Fruit fly (Drosophila melanogaster) whole organism, embryonic: ENCODE data around the gene nenya.

ENCODE experiments used
- Atf-2 ChIP-seq: fragments of 200-800 bp; sonication (Bioruptor generic); optimal IDR thresholded peaks from 2 replicates; lab custom pipeline; 2016; ENCODE audit warnings: missing biosample characterization, missing genetic modification characterization
- Atf3 ChIP-seq: fragments of 200-800 bp; sonication (Bioruptor generic); optimal IDR thresholded peaks from 3 replicates; lab custom pipeline; 2016; ENCODE audit warnings: missing biosample characterization, missing genetic modification characterization
- Awh ChIP-seq: fragments of 200-800 bp; sonication (Bioruptor generic); IDR thresholded peaks from 2 replicates; pipeline ENCODE4, ENCODE4 v1.3.6; 2022; ENCODE audit warnings: missing biosample characterization, missing genetic modification characterization
- CG10147 ChIP-seq: fragments of 200-800 bp; sonication (Bioruptor generic); optimal IDR thresholded peaks from 2 replicates; lab custom pipeline; 2019; ENCODE audit warnings: missing biosample characterization, mild to moderate bottlenecking, missing genetic modification characterization, moderate library complexity
- CG13296 ChIP-seq: fragments of 200-800 bp; sonication (Bioruptor generic); optimal IDR thresholded peaks from 3 replicates; lab custom pipeline; 2018; ENCODE audit warnings: missing biosample characterization, mild to moderate bottlenecking, missing genetic modification characterization
- CG14050 ChIP-seq: fragments of 200-800 bp; sonication (Bioruptor generic); IDR thresholded peaks from 3 replicates; pipeline ENCODE4 v1.3.6; 2022; ENCODE audit warnings: missing biosample characterization, missing genetic modification characterization
- CG14965 ChIP-seq: fragments of 200-800 bp; sonication (Bioruptor generic); optimal IDR thresholded peaks from 2 replicates; lab custom pipeline; 2016; ENCODE audit warnings: missing biosample characterization, missing genetic modification characterization, borderline replicate concordance
- CG16813 ChIP-seq: fragments of 200-800 bp; sonication (Bioruptor generic); IDR thresholded peaks from 3 replicates; pipeline ENCODE4 v1.3.6; 2022; ENCODE audit warnings: missing biosample characterization, missing genetic modification characterization; ENCODE audit not compliant: partially characterized antibody
- CG17186 ChIP-seq: fragments of 200-800 bp; sonication (Bioruptor generic); optimal IDR thresholded peaks from 3 replicates; lab custom pipeline; 2017; ENCODE audit warnings: missing biosample characterization, missing genetic modification reagents, missing genetic modification characterization
- CG17361 ChIP-seq: fragments of 200-800 bp; sonication (Bioruptor generic); IDR thresholded peaks from 3 replicates; pipeline ENCODE4 v1.3.6; 2022; ENCODE audit warnings: missing biosample characterization, missing genetic modification characterization
- CG17568 ChIP-seq: fragments of 200-800 bp; sonication (Bioruptor generic); optimal IDR thresholded peaks from 2 replicates; lab custom pipeline; 2018; ENCODE audit warnings: missing biosample characterization, mild to moderate bottlenecking, missing genetic modification characterization, moderate library complexity
- CG18764 ChIP-seq: fragments of 200-800 bp; sonication (Bioruptor generic); optimal IDR thresholded peaks from 3 replicates; lab custom pipeline; 2016; ENCODE audit warnings: missing biosample characterization, missing genetic modification characterization
- CG30020 ChIP-seq: fragments of 200-800 bp; optimal IDR thresholded peaks from 2 replicates; lab custom pipeline; 2019; ENCODE audit warnings: missing biosample characterization, mild to moderate bottlenecking, missing genetic modification characterization, moderate library complexity
- CG3995 ChIP-seq: fragments of 200-800 bp; sonication (Bioruptor generic); optimal IDR thresholded peaks from 3 replicates; lab custom pipeline; 2016; ENCODE audit warnings: missing biosample characterization, missing genetic modification characterization
- CG4730 ChIP-seq: fragments of 200-800 bp; sonication (Bioruptor generic); IDR thresholded peaks from 2 replicates; pipeline ENCODE4 v1.3.6; 2022; ENCODE audit warnings: missing biosample characterization, missing genetic modification characterization
- CG5245 ChIP-seq: fragments of 200-800 bp; sonication (Bioruptor generic); optimal IDR thresholded peaks from 3 replicates; lab custom pipeline; 2016; ENCODE audit warnings: missing biosample characterization, missing genetic modification characterization
- CG7963 ChIP-seq: fragments of 200-800 bp; sonication (Bioruptor generic); IDR thresholded peaks from 3 replicates; pipeline ENCODE4 v1.3.6; 2022; ENCODE audit warnings: missing biosample characterization, missing genetic modification characterization; ENCODE audit not compliant: partially characterized antibody
- CG7987 ChIP-seq: fragments of 200-800 bp; sonication (Bioruptor generic); optimal IDR thresholded peaks from 2 replicates; lab custom pipeline; 2018; ENCODE audit warnings: missing biosample characterization, mild to moderate bottlenecking, missing genetic modification characterization, moderate library complexity
- CG8944 ChIP-seq: fragments of 200-800 bp; sonication (Bioruptor generic); optimal IDR thresholded peaks from 3 replicates; lab custom pipeline; 2016; ENCODE audit warnings: missing biosample characterization, missing genetic modification characterization
- Camta ChIP-seq: fragments of 200-800 bp; sonication (Bioruptor generic); optimal IDR thresholded peaks from 2 replicates; lab custom pipeline; 2016; ENCODE audit warnings: missing biosample characterization, missing genetic modification characterization
- Dfd ChIP-seq, 2 experiments: fragments of >200 bp; optimal IDR thresholded peaks; 2 replicates each; lab custom pipeline; 2017; ENCODE audit warnings: missing biosample characterization in 2 of 2, missing genetic modification characterization in 2 of 2
- Doc2 ChIP-seq: fragments of 200-800 bp; sonication (Bioruptor generic); IDR thresholded peaks from 2 replicates; pipeline ENCODE4 v1.3.6; 2022; ENCODE audit warnings: missing biosample characterization, missing genetic modification characterization
- Eip74EF ChIP-seq, 2 experiments: fragments of 200-800 bp in 1 of 2; fragments of >200 bp in 1 of 2; sonication (Bioruptor generic) in 1 of 2; optimal IDR thresholded peaks; 2 replicates each; lab custom pipeline; 2017 to 2019; ENCODE audit warnings: missing biosample characterization in 2 of 2, missing genetic modification characterization in 2 of 2, mild to moderate bottlenecking in 1 of 2, moderate library complexity in 1 of 2
- Fer2 ChIP-seq: fragments of 200-800 bp; sonication (Bioruptor generic); optimal IDR thresholded peaks from 2 replicates; lab custom pipeline; 2018; ENCODE audit warnings: missing biosample characterization, mild to moderate bottlenecking, missing genetic modification characterization, moderate library complexity
- GATAe ChIP-seq: fragments of 200-800 bp; sonication (Bioruptor generic); conservative IDR thresholded peaks from 2 replicates; pipeline ENCODE4 v1.3.6; 2022; ENCODE audit warnings: missing biosample characterization, missing genetic modification characterization
- HLH54F ChIP-seq: fragments of 200-800 bp; sonication (Bioruptor generic); optimal IDR thresholded peaks from 3 replicates; lab custom pipeline; 2016; ENCODE audit warnings: missing biosample characterization, missing genetic modification characterization
- Lim3 ChIP-seq: fragments of 200-800 bp; sonication (Bioruptor generic); IDR thresholded peaks from 2 replicates; pipeline ENCODE4 v1.3.6; 2022; ENCODE audit warnings: missing biosample characterization, missing genetic modification characterization
- Mad ChIP-seq: fragments of 200-800 bp; sonication (Bioruptor generic); optimal IDR thresholded peaks from 2 replicates; lab custom pipeline; 2016; ENCODE audit warnings: missing biosample characterization, missing genetic modification characterization
- NFAT ChIP-seq: fragments of 200-800 bp; sonication (Bioruptor generic); IDR thresholded peaks from 2 replicates; pipeline ENCODE4 v1.3.6; 2022; ENCODE audit warnings: missing biosample characterization, missing genetic modification characterization
- Poxn ChIP-seq: fragments of 200-800 bp; sonication (Bioruptor generic); IDR thresholded peaks from 2 replicates; pipeline ENCODE4 v1.3.6; 2022; ENCODE audit warnings: missing biosample characterization, missing genetic modification characterization
- Sox102F ChIP-seq: fragments of 200-800 bp; sonication (Bioruptor generic); optimal IDR thresholded peaks from 2 replicates; lab custom pipeline; 2018; ENCODE audit warnings: missing biosample characterization, mild to moderate bottlenecking, missing genetic modification characterization, moderate library complexity
- chm ChIP-seq: fragments of 200-800 bp; sonication (Bioruptor generic); IDR thresholded peaks from 2 replicates; pipeline ENCODE4 v1.3.6; 2022; ENCODE audit warnings: missing biosample characterization, missing genetic modification characterization
- disco-r ChIP-seq: fragments of 200-800 bp; sonication (Bioruptor generic); optimal IDR thresholded peaks from 2 replicates; lab custom pipeline; 2016; ENCODE audit warnings: missing biosample characterization, missing genetic modification characterization
- fd102C ChIP-seq: fragments of 200-800 bp; sonication (Bioruptor generic); optimal IDR thresholded peaks from 2 replicates; lab custom pipeline; 2018; ENCODE audit warnings: missing biosample characterization, mild to moderate bottlenecking, missing genetic modification characterization, moderate library complexity
- fu2 ChIP-seq: fragments of 200-800 bp; sonication (Bioruptor generic); optimal IDR thresholded peaks from 2 replicates; lab custom pipeline; 2016; ENCODE audit warnings: missing biosample characterization, missing genetic modification characterization
- grn ChIP-seq: fragments of 200-800 bp; sonication (Bioruptor generic); optimal IDR thresholded peaks from 3 replicates; lab custom pipeline; 2017; ENCODE audit warnings: missing biosample characterization, missing genetic modification characterization
- gsb-n ChIP-seq: fragments of 200-800 bp; sonication (Bioruptor generic); optimal IDR thresholded peaks from 3 replicates; lab custom pipeline; 2018; ENCODE audit warnings: missing biosample characterization, mild to moderate bottlenecking, missing genetic modification characterization
- jing ChIP-seq: fragments of 200-800 bp; sonication (Bioruptor generic); optimal IDR thresholded peaks from 2 replicates; lab custom pipeline; 2018; ENCODE audit warnings: missing biosample characterization, mild to moderate bottlenecking, missing genetic modification characterization
- lola ChIP-seq, 3 experiments: fragments of >200 bp in 2 of 3; fragments of 200-800 bp in 1 of 3; sonication (Bioruptor generic) in 1 of 3; optimal IDR thresholded peaks; 2 replicates each; lab custom pipeline; 2017 to 2019; ENCODE audit warnings: missing biosample characterization in 3 of 3, missing genetic modification characterization in 3 of 3, mild to moderate bottlenecking in 1 of 3, moderate library complexity in 1 of 3
- pita ChIP-seq: fragments of 200-800 bp; sonication (Bioruptor generic); optimal IDR thresholded peaks from 2 replicates; lab custom pipeline; 2017; ENCODE audit warnings: missing biosample characterization, mild to moderate bottlenecking, missing genetic modification characterization
- prd ChIP-seq, 3 experiments: fragments of >200 bp in 2 of 3; fragments of 200-800 bp in 1 of 3; sonication (Bioruptor generic) in 1 of 3; optimal IDR thresholded peaks in 2 of 3; IDR thresholded peaks in 1 of 3; 2 replicates in 2 of 3; 3 replicates in 1 of 3; pipeline versions ENCODE4 v1.3.6 to Lab custom; 2017 to 2022; ENCODE audit warnings: missing biosample characterization in 1 of 3, missing genetic modification characterization in 1 of 3
- pros ChIP-seq: fragments of 200-800 bp; sonication (Bioruptor generic); optimal IDR thresholded peaks from 3 replicates; lab custom pipeline; 2019; ENCODE audit warnings: missing biosample characterization, mild to moderate bottlenecking, missing genetic modification characterization, moderate library complexity
- sna ChIP-seq: fragments of 200-800 bp; sonication (Bioruptor generic); IDR thresholded peaks from 2 replicates; pipeline ENCODE4 v1.3.6; 2022; ENCODE audit warnings: missing biosample characterization, missing genetic modification characterization; ENCODE audit not compliant: partially characterized antibody
- so ChIP-seq: fragments of 200-800 bp; sonication (Bioruptor generic); IDR thresholded peaks from 3 replicates; pipeline ENCODE4 v1.3.6; 2022; ENCODE audit warnings: missing biosample characterization, missing genetic modification characterization
- sob ChIP-seq: fragments of 200-800 bp; sonication (Bioruptor generic); IDR thresholded peaks from 2 replicates; pipeline ENCODE4 v1.3.6; 2022; ENCODE audit warnings: missing biosample characterization, missing genetic modification characterization
- sug ChIP-seq: fragments of 200-800 bp; optimal IDR thresholded peaks from 2 replicates; lab custom pipeline; 2019; ENCODE audit warnings: missing biosample characterization, mild to moderate bottlenecking, missing genetic modification characterization, moderate library complexity
- tin ChIP-seq: fragments of 200-800 bp; sonication (Bioruptor generic); optimal IDR thresholded peaks from 3 replicates; lab custom pipeline; 2016; ENCODE audit warnings: missing biosample characterization, missing genetic modification characterization
- vnd ChIP-seq: fragments of 200-800 bp; sonication (Bioruptor generic); IDR thresholded peaks from 3 replicates; pipeline ENCODE4 v1.3.6; 2022; ENCODE audit warnings: missing biosample characterization, missing genetic modification characterization; ENCODE audit not compliant: partially characterized antibody
- zfh1 ChIP-seq: fragments of 200-800 bp; sonication (Bioruptor generic); IDR thresholded peaks from 3 replicates; pipeline ENCODE4 v1.3.6; 2022; ENCODE audit warnings: missing biosample characterization, missing genetic modification characterization

Gene nenya

DNA sequence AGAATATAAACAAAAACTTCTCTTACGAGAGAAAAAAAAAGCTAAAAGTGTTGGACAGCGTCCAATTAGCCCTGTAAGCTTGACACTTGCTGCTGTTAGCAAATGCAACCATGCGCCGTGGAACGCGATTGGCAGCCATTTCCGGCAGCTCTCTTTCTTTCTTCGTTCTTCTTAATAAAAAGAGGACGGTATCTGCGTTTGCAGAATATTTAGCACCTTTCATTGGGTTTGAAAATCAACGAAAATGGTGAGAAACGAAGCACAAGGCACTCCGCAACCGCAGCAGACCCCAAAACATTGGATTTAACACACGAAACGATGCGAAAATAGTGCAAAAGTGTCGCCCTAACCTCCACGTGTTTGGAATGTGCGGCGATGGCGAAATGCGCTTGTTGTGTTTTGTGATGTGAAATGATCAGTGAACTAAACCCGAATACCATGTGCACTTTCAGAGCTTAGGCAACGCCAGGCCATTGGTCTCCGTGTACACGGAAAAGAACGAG, 5.2 kb downstream of the nenya start, which contains the start of gene RpL4 (continued):
- TF ChIP-seq grn (peak; percentile 44), fd102C (GFP tag; lab: Kevin White, UChicago) (peak; percentile 84), Doc2 (no peak), CG14965 (GFP tag; lab: Kevin White, UChicago) (no peak), Mad (GFP tag; lab: Kevin White, UChicago) (peak; percentile 79), CG17186 (GFP tag; lab: Kevin White, UChicago) (peak; percentile 56), lola (GFP tag; optimal IDR thresholded peaks at IDR 0.05; lab: Kevin White, UChicago) (peak in 1 of 3 experiments; percentile 61), CG16813 (GFP tag; lab: Robert Waterston, UW) (no peak), pros (GFP tag; lab: Kevin White, UChicago) (peak; percentile 25), Poxn (GFP tag; lab: Robert Waterston, UW) (no peak), CG4730 (GFP tag; lab: Robert Waterston, UW) (peak; percentile 57; the same call in 1 of the 2 replicates), GATAe (no peak; the same call in 1 of the 2 replicates), CG14050 (GFP tag; lab: Robert Waterston, UW) (peak; percentile 57; the same call in 2 of the 3 replicates), CG30020 (tag; lab: Kevin White, UChicago) (peak; percentile 38), Camta (GFP tag; lab: Kevin White, UChicago) (peak; percentile 89), Awh (GFP tag; lab: Robert Waterston, UW) (peak; percentile 84), Lim3 (GFP tag; lab: Robert Waterston, UW) (no peak), gsb-n (tag; lab: Kevin White, UChicago) (peak; percentile 69), CG3995 (GFP tag; lab: Kevin White, UChicago) (peak; percentile 55), HLH54F (GFP tag; lab: Kevin White, UChicago) (peak; percentile 75), zfh1 (GFP tag; lab: Robert Waterston, UW) (peak; percentile 91), jing (GFP tag; lab: Kevin White, UChicago) (no peak), so (GFP tag; lab: Robert Waterston, UW) (peak; percentile 70; the same call in 2 of the 3 replicates), Sox102F (GFP tag; lab: Kevin White, UChicago) (peak; percentile 47), CG17568 (peak; percentile 90), NFAT (GFP tag; lab: Robert Waterston, UW) (peak; percentile 79), Atf3 (peak; percentile 66), sob (GFP tag; lab: Robert Waterston, UW) (peak; percentile 81), CG17361 (peak; percentile 83), prd (optimal IDR thresholded peaks at IDR 0.05; lab: Kevin White, UChicago) (no peak), prd (GFP tag; IDR thresholded peaks at IDR 0.05; lab: Robert Waterston, UW) (peak; percentile 48; the same call in 2 of the 3 replicates), sug (tag; lab: Kevin White, UChicago) (peak; percentile 72), Dfd (GFP tag; optimal IDR thresholded peaks at IDR 0.05; lab: Kevin White, UChicago) (no peak), vnd (GFP tag; lab: Robert Waterston, UW) (no peak), CG13296 (peak; percentile 89), CG7987 (GFP tag; lab: Kevin White, UChicago) (peak; percentile 95), pita (no peak), chm (GFP tag; lab: Robert Waterston, UW) (peak; percentile 94), fu2 (peak; percentile 41), CG10147 (peak; percentile 49), sna (GFP tag; lab: Robert Waterston, UW) (no peak), disco-r (peak; percentile 74), Atf-2 (GFP tag; lab: Kevin White, UChicago) (peak; percentile 48), CG18764 (peak; percentile 66), tin (GFP tag; lab: Kevin White, UChicago) (peak; percentile 67), CG5245 (peak; percentile 76), CG8944 (GFP tag; lab: Kevin White, UChicago) (peak; percentile 44), CG7963 (GFP tag; lab: Robert Waterston, UW) (no peak), Eip74EF (GFP tag; optimal IDR thresholded peaks at IDR 0.05; lab: Kevin White, UChicago) (peak in 1 of 2 experiments; percentile 50), Fer2 (tag; lab: Kevin White, UChicago) (peak; percentile 70)
